Fruit fly (Drosophila melanogaster) S2 (cell line): ENCODE measurements around the gene betaTub97EF.
"Not testable (repeated sequence)": the region's sequence is repeated elsewhere in the genome, so short reads cannot be mapped to it uniquely, and the experiment has no call there.

ENCODE experiments used
- CG8478 ChIP-seq: fragments of >200 bp; optimal IDR thresholded peaks from 2 replicates; lab custom pipeline; 2018
- CTCF ChIP-seq, 2 experiments: fragments of >200 bp; optimal IDR thresholded peaks; 2 replicates each; lab custom pipeline; 2018

The betaTub97EF gene

DNA sequence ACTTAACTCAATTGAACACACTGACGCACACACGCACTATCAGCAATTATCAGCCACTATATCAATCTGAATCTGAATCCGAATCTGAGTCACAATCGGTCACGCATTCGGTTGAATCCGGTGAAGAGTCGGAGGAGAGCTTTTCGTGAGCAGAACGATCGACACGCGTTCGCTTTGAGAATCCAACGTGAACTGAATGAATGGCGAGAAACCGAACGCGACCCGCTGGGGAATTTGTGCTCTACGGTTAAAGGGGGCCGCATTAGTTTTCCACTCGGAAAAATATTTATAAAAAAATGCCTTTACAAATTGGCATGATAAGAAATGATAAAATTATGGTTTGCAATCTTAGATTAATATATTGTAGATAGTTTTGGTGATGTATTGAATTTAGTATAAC is at the start of gene betaTub97EF:
Gene betaTub97EF (minus strand): TSS at position 196 of the 400 bp plus-strand sequence.
- TF ChIP-seq CTCF (optimal IDR thresholded peaks at IDR 0.05; lab: Kevin White, UChicago) (no peak), CG8478 (lab: Kevin White, UChicago) (no peak)

DNA sequence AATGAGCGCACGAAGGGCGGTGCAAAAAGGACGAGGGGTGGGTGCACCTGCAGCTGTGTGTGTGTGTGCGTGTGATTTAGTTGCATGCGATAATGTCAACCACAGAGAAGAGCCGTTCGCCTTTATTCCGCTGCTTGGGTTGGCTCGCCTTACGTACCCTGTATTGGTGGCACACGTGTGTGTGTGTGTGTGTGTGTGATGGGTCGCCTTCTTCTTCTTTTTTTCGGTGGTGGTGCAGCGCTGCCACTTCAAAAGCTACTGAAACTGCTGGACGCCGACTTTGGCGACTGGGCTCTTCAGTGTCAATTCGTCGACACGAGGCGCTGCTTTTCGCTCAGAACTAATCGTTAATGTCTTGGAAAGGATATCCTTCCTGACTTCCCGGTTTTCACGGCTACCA is 38.1 kb upstream of the betaTub97EF start, which contains the start of gene trv:
Gene trv (plus strand): TSS at position 301 of the 400 bp plus-strand sequence.
- no peak for TF ChIP-seq CG8478 (lab: Kevin White, UChicago)
- TF ChIP-seq CTCF (optimal IDR thresholded peaks at IDR 0.05; lab: Kevin White, UChicago) = no peak

DNA sequence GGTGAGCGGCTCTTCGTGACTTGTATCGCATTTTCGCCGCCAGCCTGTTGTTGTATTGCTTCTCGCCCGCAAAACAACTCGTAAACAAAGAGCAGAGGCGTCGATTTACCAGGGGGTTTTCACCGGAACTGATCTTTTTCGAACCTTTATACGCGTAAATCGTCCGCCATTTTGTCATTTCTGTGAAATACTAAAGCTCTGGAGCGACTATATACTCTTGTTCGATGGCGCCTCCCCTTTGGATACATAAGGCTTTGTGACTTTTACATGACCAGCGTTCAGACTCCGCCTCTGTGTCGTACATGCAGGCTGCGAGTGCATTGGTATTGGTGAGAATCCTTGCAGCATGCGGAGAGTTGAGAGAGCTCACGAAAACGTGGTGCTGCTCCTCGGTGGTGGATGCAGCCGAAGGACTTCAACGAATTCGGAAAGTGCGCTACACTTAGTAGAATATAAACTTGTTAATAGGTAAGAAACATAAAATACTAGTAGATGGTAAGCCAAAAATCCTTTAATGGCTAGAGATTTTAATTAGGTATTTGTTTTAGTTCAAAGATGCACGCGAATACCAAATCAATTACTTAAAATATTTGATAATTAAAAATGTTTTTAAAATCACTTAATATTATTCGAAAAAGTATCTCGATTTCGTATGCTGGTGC is 37.2 kb upstream of the betaTub97EF start:
- no peak for TF ChIP-seq CG8478 (lab: Kevin White, UChicago)
- TF ChIP-seq CTCF (optimal IDR thresholded peaks at IDR 0.05; lab: Kevin White, UChicago) = no peak

DNA sequence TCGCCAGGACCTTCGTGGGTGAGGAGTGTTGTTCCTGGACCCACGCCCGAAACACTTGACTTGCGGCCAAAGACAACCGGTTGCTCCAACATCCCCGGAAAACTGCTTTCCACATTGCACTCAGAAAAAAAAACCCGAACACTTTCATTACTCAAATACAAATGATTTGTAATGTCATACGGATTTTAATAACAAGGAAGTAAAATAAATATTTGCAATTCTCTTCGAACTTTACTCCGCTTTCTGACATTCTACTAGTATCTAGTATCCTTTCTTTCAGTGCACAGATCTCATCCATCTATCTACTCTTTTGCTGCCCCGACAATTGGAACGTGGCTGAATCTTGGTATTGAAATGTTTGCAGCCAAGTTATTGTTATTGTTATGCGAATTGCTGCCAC is 32.4 kb upstream of the betaTub97EF start:
- no peak for TF ChIP-seq CTCF (optimal IDR thresholded peaks at IDR 0.05; lab: Kevin White, UChicago)
- no peak for TF ChIP-seq CG8478 (lab: Kevin White, UChicago)

DNA sequence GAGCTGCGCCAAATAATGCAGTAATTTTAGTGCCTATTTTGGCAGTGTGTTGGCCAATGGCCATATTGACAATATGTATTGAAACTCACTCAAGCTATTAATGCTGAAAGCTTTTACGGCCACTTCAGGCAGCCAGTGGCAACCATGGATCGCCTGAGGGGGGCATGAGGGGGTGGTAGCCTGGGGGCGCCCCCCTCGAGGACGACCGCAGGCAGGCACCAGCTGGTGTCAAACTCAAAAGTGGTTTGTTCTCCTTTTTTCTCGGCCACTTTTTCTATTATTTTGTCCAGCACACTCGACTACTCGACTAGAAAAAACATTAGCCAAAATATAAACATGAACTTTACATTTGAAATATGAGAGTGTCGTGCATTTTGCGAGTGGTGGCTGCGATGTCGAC is 31.6 kb upstream of the betaTub97EF start:
- TF ChIP-seq CG8478 (lab: Kevin White, UChicago) (no peak), CTCF (optimal IDR thresholded peaks at IDR 0.05; lab: Kevin White, UChicago) (no peak)

DNA sequence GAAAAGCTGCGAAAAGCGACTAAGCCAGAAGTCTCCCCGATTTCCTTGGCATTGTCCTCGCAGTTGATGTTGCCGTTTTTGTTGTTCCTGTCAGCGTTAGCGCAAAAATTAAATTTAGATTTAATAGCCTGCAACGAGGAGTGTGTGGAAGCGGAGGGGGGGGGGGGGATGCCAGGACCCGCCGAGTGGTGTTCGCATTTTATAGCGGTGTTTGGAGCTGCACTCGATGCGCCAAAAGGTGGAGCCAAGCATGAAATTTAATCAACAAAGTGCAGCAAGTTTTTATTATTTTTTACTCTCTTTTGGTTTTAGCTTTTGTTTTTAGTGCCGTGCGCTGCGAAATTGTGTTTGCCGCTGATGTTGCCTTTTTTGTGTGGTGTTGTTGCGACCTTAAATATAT is 26.8 kb upstream of the betaTub97EF start:
- TF ChIP-seq CG8478 (lab: Kevin White, UChicago) (no peak), CTCF (optimal IDR thresholded peaks at IDR 0.05; lab: Kevin White, UChicago) (no peak)

DNA sequence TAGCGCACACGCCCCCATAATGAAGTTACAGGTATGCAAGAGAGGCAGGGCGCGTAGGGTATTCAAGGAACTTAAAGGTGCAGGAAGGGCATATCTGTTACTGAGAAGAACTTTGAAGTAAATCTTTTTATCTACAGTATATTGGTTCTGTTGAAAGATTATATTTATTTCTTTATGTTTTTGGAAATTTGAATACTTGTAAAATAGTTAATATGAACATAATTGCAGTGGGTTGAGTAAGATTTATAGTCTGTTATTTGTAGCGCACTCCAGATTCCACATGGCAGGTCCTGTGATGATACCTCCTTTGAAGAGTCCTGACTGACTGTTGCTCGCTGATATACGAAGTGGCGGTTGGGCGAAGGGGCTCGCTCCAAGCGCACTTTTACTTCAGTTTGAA is 15.8 kb upstream of the betaTub97EF start:
- no peak for TF ChIP-seq CG8478 (lab: Kevin White, UChicago)
- no peak for TF ChIP-seq CTCF (optimal IDR thresholded peaks at IDR 0.05; lab: Kevin White, UChicago)

DNA sequence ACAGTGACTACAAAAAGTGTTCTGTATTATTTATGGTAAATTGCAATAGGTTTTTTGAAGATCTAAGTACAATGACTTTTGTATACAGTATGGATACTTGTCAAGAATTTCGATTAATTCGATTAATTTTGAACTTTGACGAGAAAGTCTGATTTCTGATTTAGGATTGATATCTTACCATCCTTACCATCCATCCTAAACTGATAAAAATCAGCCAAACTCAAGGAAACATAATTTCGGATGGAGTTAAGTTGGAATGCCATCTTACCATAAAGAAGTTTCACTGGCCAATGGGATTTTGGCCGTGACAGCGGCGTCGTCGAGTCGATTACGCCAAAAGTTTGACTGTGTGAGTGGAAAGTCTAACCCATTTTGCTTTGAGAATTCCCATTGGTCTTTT is 2.5 kb upstream of the betaTub97EF start, which contains the start of gene CG4815:
Gene CG4815 (minus strand): TSS at position 101 of the 400 bp plus-strand sequence.
- TF ChIP-seq CG8478 (lab: Kevin White, UChicago) = no peak
- TF ChIP-seq CTCF (optimal IDR thresholded peaks at IDR 0.05; lab: Kevin White, UChicago) = no peak

DNA sequence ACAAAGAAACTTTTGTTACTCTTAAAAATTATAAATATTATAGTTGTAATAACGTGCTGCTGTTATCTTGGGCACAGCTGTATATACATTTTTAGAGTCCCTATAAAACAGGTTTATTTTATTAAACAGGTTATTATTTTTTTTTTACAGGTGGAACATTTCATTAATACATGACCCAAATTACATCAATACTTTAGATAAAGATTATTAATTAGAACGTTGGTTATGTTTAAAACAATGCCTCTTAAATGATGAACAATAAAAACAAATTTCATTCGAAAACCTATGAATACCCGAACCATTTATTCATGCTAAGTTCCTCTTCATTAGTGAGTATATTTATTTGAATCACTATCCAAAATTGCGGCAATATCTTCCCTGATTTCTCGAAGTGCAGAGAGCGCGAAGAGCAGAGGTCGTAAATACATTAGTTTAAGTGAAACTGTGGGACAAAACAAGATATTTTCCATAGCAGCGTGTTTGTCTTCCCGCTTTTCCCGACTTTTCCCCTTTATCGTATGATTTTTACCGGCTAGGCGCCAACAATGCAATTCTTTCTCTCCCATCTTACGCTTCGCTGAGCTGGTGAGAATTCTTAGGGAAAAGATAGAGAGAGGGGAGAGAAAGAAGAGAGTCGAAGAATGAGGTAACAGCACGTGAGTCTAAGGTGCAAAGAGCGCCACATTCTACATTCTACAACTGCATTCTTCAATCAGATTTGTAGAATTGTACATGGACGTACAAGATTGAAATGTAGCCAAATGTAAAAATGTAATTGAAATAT is 655 bp upstream of the betaTub97EF start:
- TF ChIP-seq CG8478 (lab: Kevin White, UChicago) (no peak), CTCF (optimal IDR thresholded peaks at IDR 0.05; lab: Kevin White, UChicago) (no peak)

DNA sequence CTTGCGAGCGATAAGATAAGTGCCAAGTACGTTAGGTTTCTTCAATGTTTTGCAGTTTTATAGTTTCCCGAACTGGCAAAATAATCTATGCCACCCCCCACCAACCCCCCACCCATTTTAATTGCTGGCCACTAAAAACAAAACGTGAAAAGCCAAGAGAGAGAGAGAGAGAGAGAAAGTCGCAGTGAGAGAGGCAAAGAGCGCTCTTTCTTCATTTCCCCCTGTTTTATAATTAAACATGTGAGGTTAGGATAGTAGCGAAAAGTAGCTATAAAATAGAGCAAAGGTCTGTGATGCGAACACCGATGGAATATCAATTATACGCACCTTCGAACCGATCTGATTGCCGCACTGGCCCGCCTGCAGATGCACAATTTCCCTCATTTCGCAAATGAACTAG is 412 bp downstream of the betaTub97EF start:
- TF ChIP-seq CTCF (optimal IDR thresholded peaks at IDR 0.05; lab: Kevin White, UChicago) = no peak
- TF ChIP-seq CG8478 (lab: Kevin White, UChicago) = no peak

DNA sequence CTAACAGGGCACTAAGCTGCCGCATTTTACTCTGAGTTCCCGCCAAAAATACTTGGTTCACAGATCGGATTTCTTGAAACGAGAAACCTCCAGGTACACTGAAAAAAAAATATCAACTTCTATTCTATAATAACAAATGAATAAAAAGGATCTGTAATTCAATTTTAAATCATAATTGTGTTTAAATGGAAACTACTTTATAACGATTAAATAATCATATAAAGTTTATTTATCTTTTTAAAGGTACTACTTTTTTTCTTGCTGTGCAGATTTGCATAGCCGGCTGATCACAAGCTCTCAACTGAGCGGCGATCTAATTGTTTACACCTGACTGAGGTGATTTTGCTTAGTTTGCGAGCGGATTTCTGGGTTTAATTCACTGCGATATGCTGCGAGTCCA is 855 bp downstream of the betaTub97EF start:
- TF ChIP-seq CTCF (optimal IDR thresholded peaks at IDR 0.05; lab: Kevin White, UChicago) (no peak), CG8478 (lab: Kevin White, UChicago) (no peak)

DNA sequence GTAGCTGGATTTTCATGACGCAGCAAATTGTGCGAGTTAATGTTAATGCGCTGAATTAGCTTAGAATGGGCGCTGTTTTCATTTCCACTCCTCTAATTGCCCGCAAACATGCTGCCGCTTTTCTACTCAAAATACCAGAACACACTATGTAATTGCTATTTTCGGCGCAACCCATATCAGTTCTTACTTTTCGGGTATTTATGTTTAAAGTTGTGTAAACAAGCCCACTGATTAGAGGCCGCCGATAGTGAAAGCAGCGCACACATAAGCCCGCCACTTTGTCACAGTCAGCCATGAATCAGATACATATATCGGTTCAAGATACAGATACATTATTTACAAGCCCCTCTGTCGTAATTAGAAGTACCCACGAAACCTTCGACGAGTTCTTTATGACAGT is 1.4 kb downstream of the betaTub97EF start:
- TF ChIP-seq CG8478 (lab: Kevin White, UChicago) (no peak), CTCF (optimal IDR thresholded peaks at IDR 0.05; lab: Kevin White, UChicago) (no peak)

DNA sequence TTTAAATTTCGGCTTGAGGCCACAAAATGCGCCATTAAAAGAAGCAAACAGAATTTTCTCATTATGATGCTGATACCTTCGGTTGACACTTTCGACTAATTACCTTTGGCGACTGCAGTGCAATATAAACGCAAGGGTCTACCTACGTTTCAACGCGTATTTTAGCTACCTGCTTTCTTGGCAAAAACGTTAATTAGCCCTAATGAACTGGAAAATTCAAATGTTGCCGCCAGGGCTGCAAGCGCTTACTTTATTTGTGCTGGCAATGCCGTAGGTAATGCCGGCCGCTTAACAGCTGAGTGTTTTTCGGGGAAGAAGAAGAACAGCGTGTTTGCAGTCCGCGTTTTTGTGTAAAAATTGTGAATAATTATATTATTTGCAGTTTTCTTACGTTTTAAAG is 25.1 kb downstream of the betaTub97EF start, which contains the start of the genes CG31131 and CG4849:
Gene CG31131 (minus strand): TSS at position 101 of the 400 bp plus-strand sequence.
Gene CG4849 (plus strand): TSS at position 297 of the 400 bp plus-strand sequence.
- TF ChIP-seq CG8478 (lab: Kevin White, UChicago); CTCF (optimal IDR thresholded peaks at IDR 0.05; lab: Kevin White, UChicago): not testable (repeated sequence)

DNA sequence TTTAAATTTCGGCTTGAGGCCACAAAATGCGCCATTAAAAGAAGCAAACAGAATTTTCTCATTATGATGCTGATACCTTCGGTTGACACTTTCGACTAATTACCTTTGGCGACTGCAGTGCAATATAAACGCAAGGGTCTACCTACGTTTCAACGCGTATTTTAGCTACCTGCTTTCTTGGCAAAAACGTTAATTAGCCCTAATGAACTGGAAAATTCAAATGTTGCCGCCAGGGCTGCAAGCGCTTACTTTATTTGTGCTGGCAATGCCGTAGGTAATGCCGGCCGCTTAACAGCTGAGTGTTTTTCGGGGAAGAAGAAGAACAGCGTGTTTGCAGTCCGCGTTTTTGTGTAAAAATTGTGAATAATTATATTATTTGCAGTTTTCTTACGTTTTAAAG is 27.7 kb downstream of the betaTub97EF start, which contains the start of gene CG31253:
Gene CG31253 (minus strand): TSS at position 101 of the 400 bp plus-strand sequence.
- not testable (repeated sequence) for TF ChIP-seq CTCF (optimal IDR thresholded peaks at IDR 0.05; lab: Kevin White, UChicago); CG8478 (lab: Kevin White, UChicago)

DNA sequence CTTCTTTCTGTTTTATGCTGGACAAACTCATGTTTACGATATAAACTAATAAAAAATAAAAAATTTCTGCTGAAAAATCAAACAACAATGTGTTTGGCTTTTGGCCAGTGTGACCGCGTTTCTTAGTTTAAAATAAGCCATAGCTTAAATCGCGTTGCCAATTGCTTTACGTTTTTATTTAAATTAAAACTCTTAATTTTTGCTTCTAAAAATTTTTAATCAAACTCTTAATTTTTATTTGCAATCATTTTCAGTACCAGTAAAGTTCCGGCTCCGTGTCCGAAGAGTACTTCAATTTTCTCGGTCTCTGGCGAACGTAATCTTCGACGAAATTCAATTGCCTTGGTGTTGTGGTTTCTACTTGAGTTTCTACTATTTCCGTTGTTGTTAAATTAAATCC is 29.0 kb downstream of the betaTub97EF start, which contains the start of the genes CG42487 and CG4884:
Gene CG42487 (minus strand): TSS at position 101 of the 400 bp plus-strand sequence.
Gene CG4884 (minus strand): TSS at position 101 of the 400 bp plus-strand sequence.
- TF ChIP-seq CG8478 (lab: Kevin White, UChicago); CTCF (optimal IDR thresholded peaks at IDR 0.05; lab: Kevin White, UChicago): not testable (repeated sequence)
